Worm (Caenorhabditis elegans) whole organism, mixed stage, embryonic: ENCODE measurements around the gene tab-1.

Experiments used
- M03D4.4 ChIP-seq: sonication (generic microtip); optimal IDR thresholded peaks from 2 replicates; lab custom pipeline; 2017; ENCODE audit warnings: mild to moderate bottlenecking, missing genetic modification characterization, missing compliant biosample characterization
- bed-3 ChIP-seq: fragments of 200-800 bp; sonication (Bioruptor generic); optimal IDR thresholded peaks from 3 replicates; lab custom pipeline; 2018; ENCODE audit warnings: mild to moderate bottlenecking, missing genetic modification characterization, moderate library complexity, missing compliant biosample characterization
- blmp-1 ChIP-seq: fragments of 150-350 bp; optimal IDR thresholded peaks from 2 replicates; lab custom pipeline; 2014; ENCODE audit warnings: missing biosample characterization, missing genetic modification characterization
- ceh-39 ChIP-seq: fragments of 150-350 bp; optimal IDR thresholded peaks from 2 replicates; lab custom pipeline; 2014; ENCODE audit warnings: missing biosample characterization, missing genetic modification characterization
- ceh-43 ChIP-seq: fragments of 200-800 bp; sonication (Bioruptor generic); optimal IDR thresholded peaks from 2 replicates; lab custom pipeline; 2018; ENCODE audit warnings: mild to moderate bottlenecking, missing genetic modification characterization, moderate library complexity, missing compliant biosample characterization
- ceh-83 ChIP-seq: fragments of 200-800 bp; sonication (Bioruptor generic); optimal IDR thresholded peaks from 2 replicates; lab custom pipeline; 2018; ENCODE audit warnings: mild to moderate bottlenecking, missing genetic modification characterization, missing compliant biosample characterization
- ces-1 ChIP-seq: fragments of 150-350 bp; optimal IDR thresholded peaks from 2 replicates; lab custom pipeline; 2014; ENCODE audit warnings: missing biosample characterization, missing genetic modification reagents, missing genetic modification characterization
- cnd-1 ChIP-seq: fragments of 200-800 bp; sonication (Bioruptor generic); optimal IDR thresholded peaks from 2 replicates; lab custom pipeline; 2018; ENCODE audit warnings: mild to moderate bottlenecking, missing genetic modification characterization, missing compliant biosample characterization
- drap-1 ChIP-seq: fragments of 200-800 bp; sonication (Bioruptor generic); optimal IDR thresholded peaks from 3 replicates; lab custom pipeline; 2018; ENCODE audit warnings: mild to moderate bottlenecking, missing genetic modification characterization, missing compliant biosample characterization
- elt-1 ChIP-seq: sonication (generic microtip); optimal IDR thresholded peaks from 2 replicates; lab custom pipeline; 2017; ENCODE audit warnings: missing genetic modification characterization, mild to moderate bottlenecking, missing compliant biosample characterization, antibody characterized with exemption, moderate library complexity, borderline replicate concordance; ENCODE audit not compliant: insufficient read depth
- elt-3 ChIP-seq: fragments of 150-350 bp; optimal IDR thresholded peaks from 2 replicates; lab custom pipeline; 2014; ENCODE audit warnings: missing biosample characterization, missing genetic modification characterization
- flh-1 ChIP-seq: fragments of 200-800 bp; sonication (Bioruptor generic); optimal IDR thresholded peaks from 2 replicates; lab custom pipeline; 2018; ENCODE audit warnings: mild to moderate bottlenecking, missing genetic modification characterization, moderate library complexity, missing compliant biosample characterization
- ham-2 ChIP-seq: fragments of 200-800 bp; sonication (Bioruptor generic); optimal IDR thresholded peaks from 2 replicates; lab custom pipeline; 2018; ENCODE audit warnings: mild to moderate bottlenecking, missing genetic modification characterization, missing compliant biosample characterization
- hlh-1 ChIP-seq: fragments of 150-350 bp; optimal IDR thresholded peaks from 2 replicates; lab custom pipeline; 2014; ENCODE audit warnings: missing biosample characterization, missing genetic modification reagents, missing genetic modification characterization
- mab-5 ChIP-seq: fragments of 150-350 bp; optimal IDR thresholded peaks from 2 replicates; lab custom pipeline; 2014; ENCODE audit warnings: missing biosample characterization, missing genetic modification characterization
- mep-1 ChIP-seq: fragments of 150-350 bp; optimal IDR thresholded peaks from 2 replicates; lab custom pipeline; 2017; ENCODE audit warnings: missing biosample characterization, missing genetic modification reagents, missing genetic modification characterization, inconsistent platforms
- mls-2 ChIP-seq: sonication (generic microtip); optimal IDR thresholded peaks from 2 replicates; lab custom pipeline; 2016; ENCODE audit warnings: mild to moderate bottlenecking, missing genetic modification characterization, moderate library complexity, missing compliant biosample characterization
- nhr-12 ChIP-seq: fragments of 150-350 bp; optimal IDR thresholded peaks from 2 replicates; lab custom pipeline; 2014; ENCODE audit warnings: missing biosample characterization, missing genetic modification characterization
- nhr-2 ChIP-seq: fragments of 150-350 bp; optimal IDR thresholded peaks from 2 replicates; lab custom pipeline; 2014; ENCODE audit warnings: missing biosample characterization, missing genetic modification characterization
- nhr-237 ChIP-seq: fragments of 150-350 bp; optimal IDR thresholded peaks from 2 replicates; lab custom pipeline; 2014; ENCODE audit warnings: missing biosample characterization, missing genetic modification characterization
- nhr-28 ChIP-seq: fragments of 150-350 bp; optimal IDR thresholded peaks from 2 replicates; lab custom pipeline; 2014; ENCODE audit warnings: missing biosample characterization, missing genetic modification characterization
- nhr-76 ChIP-seq: sonication (generic microtip); optimal IDR thresholded peaks from 2 replicates; lab custom pipeline; 2017; ENCODE audit warnings: missing biosample characterization, missing genetic modification characterization
- pha-4 ChIP-seq: fragments of 150-350 bp; optimal IDR thresholded peaks from 2 replicates; lab custom pipeline; 2018; ENCODE audit warnings: missing biosample characterization, missing genetic modification reagents, missing genetic modification characterization
- sem-2 ChIP-seq: fragments of 200-800 bp; sonication (Bioruptor generic); optimal IDR thresholded peaks from 2 replicates; lab custom pipeline; 2018; ENCODE audit warnings: mild to moderate bottlenecking, missing genetic modification characterization, missing compliant biosample characterization
- snpc-4 ChIP-seq: fragments of 150-350 bp; optimal IDR thresholded peaks from 2 replicates; lab custom pipeline; 2014; ENCODE audit warnings: missing biosample characterization, missing genetic modification characterization
- sptf-1 ChIP-seq: sonication (generic microtip); optimal IDR thresholded peaks from 2 replicates; lab custom pipeline; 2017; ENCODE audit warnings: mild to moderate bottlenecking, missing genetic modification characterization, moderate library complexity, missing compliant biosample characterization
- tbx-8 ChIP-seq: fragments of 200-800 bp; sonication (Bioruptor generic); optimal IDR thresholded peaks from 2 replicates; lab custom pipeline; 2018; ENCODE audit warnings: mild to moderate bottlenecking, missing genetic modification characterization, moderate library complexity, missing compliant biosample characterization
- unc-120 ChIP-seq: sonication (generic microtip); optimal IDR thresholded peaks from 2 replicates; lab custom pipeline; 2017; ENCODE audit warnings: missing genetic modification characterization, missing compliant biosample characterization; ENCODE audit not compliant: poor library complexity, severe bottlenecking
- unc-39 ChIP-seq: fragments of 150-350 bp; optimal IDR thresholded peaks from 2 replicates; lab custom pipeline; 2014; ENCODE audit warnings: missing biosample characterization, missing genetic modification characterization
- unc-62 ChIP-seq: fragments of 150-350 bp; optimal IDR thresholded peaks from 2 replicates; lab custom pipeline; 2014; ENCODE audit warnings: missing biosample characterization, missing genetic modification reagents, missing genetic modification characterization
- ztf-11 ChIP-seq: fragments of 150-350 bp; optimal IDR thresholded peaks from 2 replicates; lab custom pipeline; 2014; ENCODE audit warnings: missing biosample characterization, missing genetic modification characterization

tab-1 gene

ce11 chrII:6801262-6801661 lies 1.9 kb upstream of the tab-1 start:
- no peak for TF ChIP-seq ceh-43 (GFP tag; lab: Kevin White, UChicago)
- TF ChIP-seq nhr-2 (tag; lab: Kevin White, UChicago): peak; percentile 53

DNA sequence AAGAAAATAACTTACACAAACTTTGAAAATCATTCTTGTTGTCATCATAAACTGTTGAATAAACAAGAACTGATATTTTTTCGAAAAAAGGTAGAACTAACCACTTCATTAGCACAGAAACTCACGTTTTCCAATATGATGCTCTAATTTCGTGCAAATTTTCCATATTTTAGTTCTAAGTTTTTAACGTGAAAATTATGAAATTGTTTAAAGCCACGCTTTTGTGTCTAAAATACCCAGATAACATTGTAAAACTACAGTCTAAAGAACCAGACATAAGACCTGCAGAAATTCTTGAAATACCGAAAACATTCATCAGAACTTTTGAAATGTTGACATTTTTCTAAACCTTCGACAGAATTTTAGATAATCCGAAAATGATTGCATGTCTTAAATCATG lies 4.0 kb downstream of the tab-1 start, which contains the start of gene F31E8.5:
F31E8.5 (minus strand) TSS at position 101 of the 400 bp plus-strand sequence.
- TF ChIP-seq tbx-8 (GFP tag; lab: Kevin White, UChicago): no peak
- no peak for TF ChIP-seq ceh-39 (tag; lab: Kevin White, UChicago)
- no peak for TF ChIP-seq unc-120
- no peak for TF ChIP-seq mab-5
- no peak for TF ChIP-seq hlh-1 (tag; lab: Kevin White, UChicago)
- no peak for TF ChIP-seq mls-2
- no peak for TF ChIP-seq M03D4.4 (tag; lab: Kevin White, UChicago)
- no peak for TF ChIP-seq nhr-2 (tag; lab: Kevin White, UChicago)
- TF ChIP-seq ztf-11 (tag; lab: Kevin White, UChicago): no peak
- no peak for TF ChIP-seq cnd-1 (tag; lab: Kevin White, UChicago)
- no peak for TF ChIP-seq nhr-76 (tag; lab: Kevin White, UChicago)
- no peak for TF ChIP-seq blmp-1 (tag; lab: Kevin White, UChicago)

- TF ChIP-seq unc-62 (GFP tag; lab: Kevin White, UChicago) (no peak), mab-5 (no peak), drap-1 (GFP tag; lab: Kevin White, UChicago) (no peak), sem-2 (GFP tag; lab: Kevin White, UChicago) (no peak), cnd-1 (tag; lab: Kevin White, UChicago) (no peak), blmp-1 (tag; lab: Kevin White, UChicago) (no peak), elt-1 (no peak), nhr-12 (tag; lab: Kevin White, UChicago) (no peak), snpc-4 (no peak), sptf-1 (tag; lab: Kevin White, UChicago) (no peak), unc-120 (no peak), bed-3 (no peak), ceh-43 (GFP tag; lab: Kevin White, UChicago) (no peak), unc-39 (no peak), nhr-28 (tag; lab: Kevin White, UChicago) (no peak), ces-1 (no peak), nhr-237 (no peak)
Measured at ce11 chrII:6808539-6808938, 5.4 kb downstream of the tab-1 start.

ce11 chrII:6810663-6811062 lies 7.5 kb downstream of the tab-1 start, which contains the start of gene snt-1:
Gene snt-1 (plus strand): TSS chrII:6810963.
- TF ChIP-seq flh-1 (GFP tag; lab: Kevin White, UChicago) (no peak), nhr-28 (tag; lab: Kevin White, UChicago) (no peak), blmp-1 (tag; lab: Kevin White, UChicago) (no peak), sem-2 (GFP tag; lab: Kevin White, UChicago) (no peak), ces-1 (peak; percentile 25), cnd-1 (tag; lab: Kevin White, UChicago) (no peak), unc-39 (no peak)

DNA sequence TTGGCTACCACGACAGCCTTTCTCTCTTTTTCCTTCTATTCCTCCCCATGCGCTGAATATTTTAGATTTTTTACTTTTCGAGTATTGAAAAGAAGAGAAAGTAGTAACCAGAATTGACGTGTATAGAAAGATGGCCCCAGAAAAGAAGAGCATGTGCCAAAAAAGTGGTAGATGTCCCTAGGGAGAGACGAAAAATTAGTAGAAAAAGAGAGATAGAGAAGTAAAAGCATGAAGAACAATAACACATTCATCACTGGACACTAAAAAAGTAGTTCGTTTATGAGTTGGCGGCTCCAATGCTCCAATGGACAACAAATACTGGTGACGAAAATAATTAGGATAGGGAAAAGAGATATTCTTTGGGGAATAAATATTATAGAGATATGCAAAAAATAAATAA lies 9.4 kb downstream of the tab-1 start:
- TF ChIP-seq mep-1 (tag; lab: Kevin White, UChicago) (no peak), ces-1 (peak; percentile 51), elt-3 (tag; lab: Kevin White, UChicago) (no peak)
- TF ChIP-seq, all 35 proteins: peak for 1

DNA sequence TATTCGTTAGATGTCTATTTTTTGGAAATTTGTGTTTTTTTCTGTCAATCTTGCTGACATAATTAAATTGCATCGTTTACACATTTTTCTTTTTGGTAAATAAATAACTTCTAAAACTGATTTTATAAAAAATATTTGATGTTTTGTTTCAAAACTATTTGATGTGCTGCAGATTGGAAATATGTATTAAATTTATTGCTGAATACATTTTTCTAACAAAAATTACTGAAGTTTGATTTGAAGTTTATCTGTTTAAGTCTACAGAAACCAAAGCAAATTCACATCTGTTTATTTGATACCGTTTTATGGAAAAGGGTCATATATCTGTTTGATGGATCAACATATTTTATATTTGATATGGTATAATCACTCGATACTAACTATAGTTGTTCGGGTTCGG lies 13.2 kb downstream of the tab-1 start:
- TF ChIP-seq blmp-1 (tag; lab: Kevin White, UChicago): no peak
- TF ChIP-seq nhr-76 (tag; lab: Kevin White, UChicago): no peak
- TF ChIP-seq ceh-43 (GFP tag; lab: Kevin White, UChicago): no peak
- TF ChIP-seq nhr-28 (tag; lab: Kevin White, UChicago): no peak
- no peak for TF ChIP-seq unc-120
- no peak for TF ChIP-seq ztf-11 (tag; lab: Kevin White, UChicago)
- TF ChIP-seq tbx-8 (GFP tag; lab: Kevin White, UChicago): no peak
- TF ChIP-seq snpc-4: no peak
- TF ChIP-seq ceh-83 (GFP tag; lab: Kevin White, UChicago): no peak
- no peak for TF ChIP-seq ham-2
- no peak for TF ChIP-seq drap-1 (GFP tag; lab: Kevin White, UChicago)
- TF ChIP-seq pha-4 (tag; lab: Kevin White, UChicago): no peak
- no peak for TF ChIP-seq nhr-2 (tag; lab: Kevin White, UChicago)
- TF ChIP-seq cnd-1 (tag; lab: Kevin White, UChicago): no peak
- TF ChIP-seq, all 35 proteins: peak for 0
